Fruit fly (Drosophila melanogaster) whole organism, prepupa: ENCODE data around the gene GstD6.
A peak's percentile ranks its signal among the peaks of the same experiment; 100 is the strongest.

Source experiments
- Blimp-1 ChIP-seq: fragments of 200-800 bp; sonication (Bioruptor generic); optimal IDR thresholded peaks from 3 replicates; lab custom pipeline; 2017; ENCODE audit warnings: missing biosample characterization, missing genetic modification characterization, mild to moderate bottlenecking, moderate library complexity, missing genetic modification reagents
- CG10631 ChIP-seq: fragments of 200-800 bp; sonication (Bioruptor generic); optimal IDR thresholded peaks from 2 replicates; lab custom pipeline; 2016; ENCODE audit warnings: missing biosample characterization, missing genetic modification characterization
- CG10669 ChIP-seq: fragments of 200-800 bp; sonication (Bioruptor generic); optimal IDR thresholded peaks from 3 replicates; lab custom pipeline; 2018; ENCODE audit warnings: missing biosample characterization, mild to moderate bottlenecking, missing genetic modification characterization, moderate library complexity
- CG11762 ChIP-seq: fragments of 200-800 bp; sonication (Bioruptor generic); optimal IDR thresholded peaks from 3 replicates; lab custom pipeline; 2016; ENCODE audit warnings: missing biosample characterization, missing genetic modification characterization; ENCODE audit not compliant: insufficient read depth
- CG11902 ChIP-seq: fragments of 200-800 bp; sonication (Bioruptor generic); optimal IDR thresholded peaks from 3 replicates; lab custom pipeline; 2016; ENCODE audit warnings: missing biosample characterization, missing genetic modification characterization
- CG15336 ChIP-seq: fragments of 200-800 bp; sonication (Bioruptor generic); IDR thresholded peaks from 2 replicates; pipeline ENCODE4 v1.3.6; 2022; ENCODE audit warnings: missing biosample characterization, missing genetic modification characterization
- CG1621 ChIP-seq: fragments of 200-800 bp; sonication (Bioruptor generic); optimal IDR thresholded peaks from 3 replicates; lab custom pipeline; 2018; ENCODE audit warnings: missing biosample characterization, mild to moderate bottlenecking, missing genetic modification characterization
- CG16779 ChIP-seq: fragments of 200-800 bp; sonication (Bioruptor generic); optimal IDR thresholded peaks from 3 replicates; lab custom pipeline; 2017; ENCODE audit warnings: missing biosample characterization, mild to moderate bottlenecking, missing genetic modification characterization
- CG31627 ChIP-seq: fragments of 200-800 bp; sonication (Bioruptor generic); optimal IDR thresholded peaks from 3 replicates; lab custom pipeline; 2016; ENCODE audit warnings: missing biosample characterization, missing genetic modification characterization
- CG32006 ChIP-seq: fragments of 200-800 bp; sonication (Bioruptor generic); optimal IDR thresholded peaks from 3 replicates; lab custom pipeline; 2017; ENCODE audit warnings: missing biosample characterization, mild to moderate bottlenecking, missing genetic modification characterization
- CG3919 ChIP-seq: fragments of 200-800 bp; sonication (Bioruptor generic); optimal IDR thresholded peaks from 3 replicates; lab custom pipeline; 2016; ENCODE audit warnings: missing biosample characterization, missing genetic modification characterization
- CG4318 ChIP-seq: fragments of 200-800 bp; sonication (Bioruptor generic); optimal IDR thresholded peaks from 3 replicates; lab custom pipeline; 2017; ENCODE audit warnings: missing biosample characterization, mild to moderate bottlenecking, missing genetic modification characterization
- CG6163 ChIP-seq: fragments of 200-800 bp; sonication (Bioruptor generic); IDR thresholded peaks from 3 replicates; pipeline ENCODE4 v1.3.6; 2022; ENCODE audit warnings: missing biosample characterization, missing genetic modification characterization
- CG6276 ChIP-seq: fragments of 200-800 bp; sonication (Bioruptor generic); optimal IDR thresholded peaks from 2 replicates; lab custom pipeline; 2017; ENCODE audit warnings: missing biosample characterization, mild to moderate bottlenecking, missing genetic modification characterization
- CG6792 ChIP-seq: fragments of 200-800 bp; sonication (Bioruptor generic); optimal IDR thresholded peaks from 3 replicates; lab custom pipeline; 2016; ENCODE audit warnings: missing biosample characterization, missing genetic modification characterization
- CG6808 ChIP-seq: fragments of 200-800 bp; sonication (Bioruptor generic); optimal IDR thresholded peaks from 3 replicates; lab custom pipeline; 2017; ENCODE audit warnings: missing biosample characterization, missing genetic modification characterization, mild to moderate bottlenecking, moderate library complexity, missing genetic modification reagents
- CG6854 ChIP-seq: fragments of 200-800 bp; sonication (Bioruptor generic); optimal IDR thresholded peaks from 2 replicates; lab custom pipeline; 2017; ENCODE audit warnings: missing biosample characterization, mild to moderate bottlenecking, missing genetic modification characterization
- CG7368 ChIP-seq: fragments of 200-800 bp; sonication (Bioruptor generic); optimal IDR thresholded peaks from 3 replicates; lab custom pipeline; 2016; ENCODE audit warnings: missing biosample characterization, missing genetic modification characterization
- CG8119 ChIP-seq: fragments of 200-800 bp; sonication (Bioruptor generic); IDR thresholded peaks from 3 replicates; pipeline ENCODE4 v1.3.6; 2022; ENCODE audit warnings: missing biosample characterization, missing genetic modification characterization
- CG8319 ChIP-seq: fragments of 200-800 bp; sonication (Bioruptor generic); optimal IDR thresholded peaks from 3 replicates; lab custom pipeline; 2016; ENCODE audit warnings: missing biosample characterization, missing genetic modification characterization
- CG8632 ChIP-seq: fragments of 200-800 bp; sonication (Bioruptor generic); optimal IDR thresholded peaks from 3 replicates; lab custom pipeline; 2016; ENCODE audit warnings: missing biosample characterization, missing genetic modification characterization
- CG9139 ChIP-seq: fragments of 200-800 bp; sonication (Bioruptor generic); optimal IDR thresholded peaks from 3 replicates; lab custom pipeline; 2017; ENCODE audit warnings: missing biosample characterization, mild to moderate bottlenecking, missing genetic modification characterization
- Eip75B ChIP-seq: fragments of 200-800 bp; sonication (Bioruptor generic); optimal IDR thresholded peaks from 3 replicates; lab custom pipeline; 2016; ENCODE audit warnings: missing biosample characterization, missing genetic modification characterization
- Eip78C ChIP-seq: fragments of 200-800 bp; sonication (Bioruptor generic); peaks from one replicate; lab custom pipeline; 2016; ENCODE audit warnings: missing biosample characterization, missing genetic modification characterization
- Eip93F ChIP-seq: fragments of 200-800 bp; sonication (Bioruptor generic); optimal IDR thresholded peaks from 2 replicates; lab custom pipeline; 2016; ENCODE audit warnings: missing biosample characterization, mild to moderate bottlenecking, missing genetic modification characterization
- Ets96B ChIP-seq: fragments of 200-800 bp; optimal IDR thresholded peaks from 2 replicates; lab custom pipeline; 2019; ENCODE audit warnings: missing biosample characterization, mild to moderate bottlenecking, missing genetic modification characterization, moderate library complexity
- Gug ChIP-seq: fragments of 200-800 bp; sonication (Bioruptor generic); IDR thresholded peaks from 2 replicates; pipeline ENCODE4 v1.3.6; 2022; ENCODE audit warnings: missing biosample characterization, missing genetic modification characterization
- Hr38 ChIP-seq: sonication (Bioruptor generic); optimal IDR thresholded peaks from 2 replicates; lab custom pipeline; 2016; ENCODE audit warnings: missing biosample characterization, missing genetic modification characterization
- Hr39 ChIP-seq: fragments of 200-800 bp; sonication (Bioruptor generic); optimal IDR thresholded peaks from 2 replicates; lab custom pipeline; 2016; ENCODE audit warnings: missing biosample characterization, missing genetic modification characterization
- Hr4 ChIP-seq: fragments of 200-800 bp; sonication (Bioruptor generic); optimal IDR thresholded peaks from 3 replicates; lab custom pipeline; 2016; ENCODE audit warnings: missing biosample characterization, missing genetic modification characterization
- Lpt ChIP-seq: fragments of 200-800 bp; sonication (Bioruptor generic); optimal IDR thresholded peaks from 3 replicates; lab custom pipeline; 2016; ENCODE audit warnings: missing biosample characterization, missing genetic modification characterization
- Met ChIP-seq: fragments of 200-800 bp; sonication (Bioruptor generic); optimal IDR thresholded peaks from 3 replicates; lab custom pipeline; 2016; ENCODE audit warnings: missing biosample characterization, missing genetic modification characterization
- OdsH ChIP-seq: fragments of 200-800 bp; sonication (Bioruptor generic); optimal IDR thresholded peaks from 3 replicates; lab custom pipeline; 2016; ENCODE audit warnings: missing biosample characterization, missing genetic modification characterization
- Sox102F ChIP-seq: fragments of 200-800 bp; sonication (Bioruptor generic); optimal IDR thresholded peaks from 2 replicates; lab custom pipeline; 2016; ENCODE audit warnings: missing biosample characterization, mild to moderate bottlenecking, missing genetic modification characterization
- Sox14 ChIP-seq: fragments of 200-800 bp; sonication (Bioruptor generic); optimal IDR thresholded peaks from 3 replicates; lab custom pipeline; 2016; ENCODE audit warnings: missing biosample characterization, missing genetic modification characterization
- Sox15 ChIP-seq: fragments of 200-800 bp; sonication (Bioruptor generic); optimal IDR thresholded peaks from 3 replicates; lab custom pipeline; 2016; ENCODE audit warnings: missing biosample characterization, missing genetic modification characterization
- achi ChIP-seq: fragments of 200-800 bp; sonication (Bioruptor generic); optimal IDR thresholded peaks from 3 replicates; lab custom pipeline; 2016; ENCODE audit warnings: missing biosample characterization, missing genetic modification characterization
- acj6 ChIP-seq: fragments of 200-800 bp; sonication (Bioruptor generic); optimal IDR thresholded peaks from 3 replicates; lab custom pipeline; 2016; ENCODE audit warnings: missing biosample characterization, missing genetic modification characterization
- cyc ChIP-seq: fragments of 200-800 bp; sonication (Bioruptor generic); optimal IDR thresholded peaks from 3 replicates; lab custom pipeline; 2016; ENCODE audit warnings: missing biosample characterization, missing genetic modification characterization
- dac ChIP-seq: fragments of 200-800 bp; sonication (Bioruptor generic); optimal IDR thresholded peaks from 2 replicates; lab custom pipeline; 2017; ENCODE audit warnings: missing biosample characterization, mild to moderate bottlenecking, missing genetic modification characterization
- esn ChIP-seq: fragments of 200-800 bp; sonication (Bioruptor generic); optimal IDR thresholded peaks from 2 replicates; lab custom pipeline; 2016; ENCODE audit warnings: missing biosample characterization, mild to moderate bottlenecking, missing genetic modification characterization, moderate library complexity
- fd59A ChIP-seq: fragments of 200-800 bp; sonication (Bioruptor generic); optimal IDR thresholded peaks from 2 replicates; lab custom pipeline; 2017; ENCODE audit warnings: missing biosample characterization, mild to moderate bottlenecking, missing genetic modification characterization, missing genetic modification reagents
- lz ChIP-seq: fragments of 200-800 bp; sonication (Bioruptor generic); optimal IDR thresholded peaks from 3 replicates; lab custom pipeline; 2016; ENCODE audit warnings: missing biosample characterization, missing genetic modification characterization
- net ChIP-seq: fragments of 200-800 bp; sonication (Bioruptor generic); optimal IDR thresholded peaks from 3 replicates; lab custom pipeline; 2016; ENCODE audit warnings: missing biosample characterization, missing genetic modification characterization
- pdm3 ChIP-seq: fragments of 200-800 bp; sonication (Bioruptor generic); optimal IDR thresholded peaks from 3 replicates; lab custom pipeline; 2016; ENCODE audit warnings: missing biosample characterization, missing genetic modification characterization
- salr ChIP-seq, 2 experiments: fragments of 200-800 bp; sonication (Bioruptor generic); optimal IDR thresholded peaks; 3 replicates each; lab custom pipeline; 2016 to 2018; ENCODE audit warnings: missing biosample characterization in 2 of 2, missing genetic modification characterization in 2 of 2, mild to moderate bottlenecking in 1 of 2
- spab ChIP-seq: fragments of 200-800 bp; sonication (Bioruptor generic); optimal IDR thresholded peaks from 2 replicates; lab custom pipeline; 2017; ENCODE audit warnings: missing biosample characterization, mild to moderate bottlenecking, missing genetic modification characterization, missing genetic modification reagents
- ss ChIP-seq, 2 experiments: fragments of 200-800 bp; sonication (Bioruptor generic); optimal IDR thresholded peaks; 2 replicates in 1 of 2; 3 replicates in 1 of 2; lab custom pipeline; 2017 to 2018; ENCODE audit warnings: mild to moderate bottlenecking in 2 of 2, missing biosample characterization in 2 of 2, missing genetic modification characterization in 2 of 2, moderate library complexity in 1 of 2
- topi ChIP-seq: fragments of 200-800 bp; sonication (Bioruptor generic); optimal IDR thresholded peaks from 3 replicates; lab custom pipeline; 2016; ENCODE audit warnings: missing biosample characterization, missing genetic modification characterization
- vri ChIP-seq: fragments of 200-800 bp; sonication (Bioruptor generic); optimal IDR thresholded peaks from 3 replicates; lab custom pipeline; 2016; ENCODE audit warnings: missing biosample characterization, mild to moderate bottlenecking, missing genetic modification characterization

Gene GstD6

DNA sequence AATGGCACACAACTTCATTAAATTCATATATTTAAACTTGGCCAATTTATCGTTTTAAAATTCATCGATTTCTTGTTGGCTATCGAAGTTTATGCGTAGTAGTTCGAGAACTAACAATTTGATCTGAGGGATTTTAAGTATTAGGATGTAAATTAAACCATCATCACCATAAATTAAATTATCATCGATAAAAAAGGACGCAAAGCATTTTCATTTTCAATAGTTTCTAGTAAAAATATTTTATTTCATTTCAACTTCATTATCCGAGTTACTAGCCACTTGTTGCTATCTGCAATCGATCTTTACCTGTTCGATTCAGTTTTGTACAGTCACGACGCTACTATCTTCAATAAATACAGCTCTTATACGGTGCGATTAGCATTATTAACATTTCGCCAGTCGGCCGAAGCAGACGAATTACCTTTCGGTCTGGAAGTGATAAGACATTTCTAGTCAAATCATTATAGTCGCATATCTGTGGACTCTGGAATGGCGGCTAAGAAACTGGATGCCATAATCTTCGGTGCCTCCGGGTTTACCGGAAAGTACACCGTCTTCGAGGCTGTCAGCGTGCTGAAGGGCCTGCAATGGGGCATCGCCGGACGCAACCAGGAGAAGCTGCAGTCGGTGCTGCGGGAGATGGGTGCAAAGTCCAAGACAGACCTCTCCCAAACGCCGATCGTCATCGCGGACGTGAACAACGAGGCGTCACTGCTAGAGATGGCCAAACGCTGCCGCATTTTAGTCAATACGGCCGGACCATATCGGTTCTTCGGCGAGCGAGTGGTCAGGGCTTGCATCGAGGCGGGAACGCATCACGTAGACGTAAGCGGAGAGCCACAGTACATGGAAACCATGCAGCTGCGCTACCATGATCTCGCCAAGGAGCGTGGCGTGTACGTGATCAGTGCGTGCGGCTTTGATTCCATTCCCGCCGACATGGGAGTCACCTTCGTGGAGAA, 29.6 kb downstream of the GstD6 start, which contains the start of gene CG5167:
TSS of gene CG5167 (plus strand) at position 298 of the 962 bp plus-strand sequence.
- TF ChIP-seq CG6854 (GFP tag; lab: Kevin White, UChicago) (peak; percentile 59), CG6808 (peak; percentile 76), esn (GFP tag; lab: Kevin White, UChicago) (peak; percentile 63), CG9139 (GFP tag; lab: Kevin White, UChicago) (peak; percentile 87), Ets96B (peak; percentile 25), Eip75B (peak; percentile 46), vri (GFP tag; lab: Kevin White, UChicago) (peak; percentile 16), ss (GFP tag; optimal IDR thresholded peaks at IDR 0.05; lab: Kevin White, UChicago) (peak; percentile 84 to 89), CG8319 (GFP tag; lab: Kevin White, UChicago) (no peak), spab (peak; percentile 54), CG6792 (GFP tag; lab: Kevin White, UChicago) (no peak), Sox102F (GFP tag; lab: Kevin White, UChicago) (peak; percentile 46), fd59A (GFP tag; lab: Kevin White, UChicago) (no peak), pdm3 (no peak), lz (GFP tag; lab: Kevin White, UChicago) (peak; percentile 58), CG6163 (peak; percentile 15; the same call in 1 of the 3 replicates), Lpt (peak; percentile 9), Eip78C (peak; percentile 87), cyc (GFP tag; lab: Kevin White, UChicago) (peak; percentile 8), Eip93F (GFP tag; lab: Kevin White, UChicago) (peak; percentile 21), CG4318 (GFP tag; lab: Kevin White, UChicago) (no peak), Sox15 (GFP tag; lab: Kevin White, UChicago) (no peak), CG1621 (peak; percentile 61), CG11902 (GFP tag; lab: Kevin White, UChicago) (no peak), topi (GFP tag; lab: Kevin White, UChicago) (peak; percentile 24), Blimp-1 (no peak), Sox14 (peak; percentile 19), CG3919 (GFP tag; lab: Kevin White, UChicago) (peak; percentile 43), dac (GFP tag; lab: Kevin White, UChicago) (no peak), Gug (no peak; the same call in 1 of the 2 replicates), Hr4 (GFP tag; lab: Kevin White, UChicago) (peak; percentile 1), CG8119 (GFP tag; lab: Robert Waterston, UW) (peak; percentile 59), salr (GFP tag; optimal IDR thresholded peaks at IDR 0.05; lab: Kevin White, UChicago) (peak; percentile 41 to 50), Hr38 (no peak), Hr39 (peak; percentile 28), net (GFP tag; lab: Kevin White, UChicago) (peak; percentile 76), CG15336 (peak; percentile 42; the same call in 1 of the 2 replicates), CG11762 (peak; percentile 50), CG6276 (GFP tag; lab: Kevin White, UChicago) (peak; percentile 92), CG10631 (GFP tag; lab: Kevin White, UChicago) (no peak), CG7368 (no peak), achi (peak; percentile 32), CG8632 (GFP tag; lab: Kevin White, UChicago) (peak; percentile 20), CG31627 (GFP tag; lab: Kevin White, UChicago) (peak; percentile 26), CG32006 (no peak), OdsH (GFP tag; lab: Kevin White, UChicago) (no peak), acj6 (GFP tag; lab: Kevin White, UChicago) (no peak), Met (GFP tag; lab: Kevin White, UChicago) (no peak), CG10669 (GFP tag; lab: Kevin White, UChicago) (no peak), CG16779 (tag; lab: Kevin White, UChicago) (peak; percentile 87)
